Fruit fly (Drosophila melanogaster): ENCODE results near the gene CG7156.

- TF ChIP-seq CTCF (optimal IDR thresholded peaks at IDR 0.05) (peak in 1 of 2 experiments; percentile 8), CG8478 (optimal IDR thresholded peaks at IDR 0.05) (no peak)
Observed at dm6 chr3R:18242089-18242955, at the start of gene CG7156, which contains the start of gene 14-3-3epsilon.
